Fruit fly (Drosophila melanogaster) whole organism, prepupa: ENCODE data around the gene Btk.

ENCODE experiments used
- Blimp-1 ChIP-seq: fragments of 200-800 bp; sonication (Bioruptor generic); optimal IDR thresholded peaks from 3 replicates; lab custom pipeline; 2017; ENCODE audit warnings: missing biosample characterization, missing genetic modification characterization, mild to moderate bottlenecking, moderate library complexity, missing genetic modification reagents
- CG10631 ChIP-seq: fragments of 200-800 bp; sonication (Bioruptor generic); optimal IDR thresholded peaks from 2 replicates; lab custom pipeline; 2016; ENCODE audit warnings: missing biosample characterization, missing genetic modification characterization
- CG10669 ChIP-seq: fragments of 200-800 bp; sonication (Bioruptor generic); optimal IDR thresholded peaks from 3 replicates; lab custom pipeline; 2018; ENCODE audit warnings: missing biosample characterization, mild to moderate bottlenecking, missing genetic modification characterization, moderate library complexity
- CG11294 ChIP-seq: fragments of 200-800 bp; sonication (Bioruptor generic); IDR thresholded peaks from 2 replicates; pipeline ENCODE4 v1.3.6; 2022; ENCODE audit warnings: missing biosample characterization, missing genetic modification characterization
- CG11902 ChIP-seq: fragments of 200-800 bp; sonication (Bioruptor generic); optimal IDR thresholded peaks from 3 replicates; lab custom pipeline; 2016; ENCODE audit warnings: missing biosample characterization, missing genetic modification characterization
- CG15336 ChIP-seq: fragments of 200-800 bp; sonication (Bioruptor generic); IDR thresholded peaks from 2 replicates; pipeline ENCODE4 v1.3.6; 2022; ENCODE audit warnings: missing biosample characterization, missing genetic modification characterization
- CG1621 ChIP-seq: fragments of 200-800 bp; sonication (Bioruptor generic); optimal IDR thresholded peaks from 3 replicates; lab custom pipeline; 2018; ENCODE audit warnings: missing biosample characterization, mild to moderate bottlenecking, missing genetic modification characterization
- CG16779 ChIP-seq: fragments of 200-800 bp; sonication (Bioruptor generic); optimal IDR thresholded peaks from 3 replicates; lab custom pipeline; 2017; ENCODE audit warnings: missing biosample characterization, mild to moderate bottlenecking, missing genetic modification characterization
- CG3032 ChIP-seq: fragments of 200-800 bp; optimal IDR thresholded peaks from 2 replicates; lab custom pipeline; 2019; ENCODE audit warnings: missing biosample characterization, mild to moderate bottlenecking, missing genetic modification characterization, moderate library complexity
- CG34406 ChIP-seq: fragments of 200-800 bp; sonication (Bioruptor generic); optimal IDR thresholded peaks from 3 replicates; lab custom pipeline; 2016; ENCODE audit warnings: missing biosample characterization, missing genetic modification characterization
- CG3919 ChIP-seq: fragments of 200-800 bp; sonication (Bioruptor generic); optimal IDR thresholded peaks from 3 replicates; lab custom pipeline; 2016; ENCODE audit warnings: missing biosample characterization, missing genetic modification characterization
- CG6276 ChIP-seq: fragments of 200-800 bp; sonication (Bioruptor generic); optimal IDR thresholded peaks from 2 replicates; lab custom pipeline; 2017; ENCODE audit warnings: missing biosample characterization, mild to moderate bottlenecking, missing genetic modification characterization
- CG6792 ChIP-seq: fragments of 200-800 bp; sonication (Bioruptor generic); optimal IDR thresholded peaks from 3 replicates; lab custom pipeline; 2016; ENCODE audit warnings: missing biosample characterization, missing genetic modification characterization
- CG6808 ChIP-seq: fragments of 200-800 bp; sonication (Bioruptor generic); optimal IDR thresholded peaks from 3 replicates; lab custom pipeline; 2017; ENCODE audit warnings: missing biosample characterization, missing genetic modification characterization, mild to moderate bottlenecking, moderate library complexity, missing genetic modification reagents
- CG6854 ChIP-seq: fragments of 200-800 bp; sonication (Bioruptor generic); optimal IDR thresholded peaks from 2 replicates; lab custom pipeline; 2017; ENCODE audit warnings: missing biosample characterization, mild to moderate bottlenecking, missing genetic modification characterization
- CG7368 ChIP-seq: fragments of 200-800 bp; sonication (Bioruptor generic); optimal IDR thresholded peaks from 3 replicates; lab custom pipeline; 2016; ENCODE audit warnings: missing biosample characterization, missing genetic modification characterization
- CG8119 ChIP-seq: fragments of 200-800 bp; sonication (Bioruptor generic); IDR thresholded peaks from 3 replicates; pipeline ENCODE4 v1.3.6; 2022; ENCODE audit warnings: missing biosample characterization, missing genetic modification characterization
- CG8319 ChIP-seq: fragments of 200-800 bp; sonication (Bioruptor generic); optimal IDR thresholded peaks from 3 replicates; lab custom pipeline; 2016; ENCODE audit warnings: missing biosample characterization, missing genetic modification characterization
- CG9139 ChIP-seq: fragments of 200-800 bp; sonication (Bioruptor generic); optimal IDR thresholded peaks from 3 replicates; lab custom pipeline; 2017; ENCODE audit warnings: missing biosample characterization, mild to moderate bottlenecking, missing genetic modification characterization
- Eip78C ChIP-seq: fragments of 200-800 bp; sonication (Bioruptor generic); peaks from one replicate; lab custom pipeline; 2016; ENCODE audit warnings: missing biosample characterization, missing genetic modification characterization
- Eip93F ChIP-seq: fragments of 200-800 bp; sonication (Bioruptor generic); optimal IDR thresholded peaks from 2 replicates; lab custom pipeline; 2016; ENCODE audit warnings: missing biosample characterization, mild to moderate bottlenecking, missing genetic modification characterization
- Ets96B ChIP-seq: fragments of 200-800 bp; optimal IDR thresholded peaks from 2 replicates; lab custom pipeline; 2019; ENCODE audit warnings: missing biosample characterization, mild to moderate bottlenecking, missing genetic modification characterization, moderate library complexity
- Hr38 ChIP-seq: sonication (Bioruptor generic); optimal IDR thresholded peaks from 2 replicates; lab custom pipeline; 2016; ENCODE audit warnings: missing biosample characterization, missing genetic modification characterization
- Hr39 ChIP-seq: fragments of 200-800 bp; sonication (Bioruptor generic); optimal IDR thresholded peaks from 2 replicates; lab custom pipeline; 2016; ENCODE audit warnings: missing biosample characterization, missing genetic modification characterization
- Lpt ChIP-seq: fragments of 200-800 bp; sonication (Bioruptor generic); optimal IDR thresholded peaks from 3 replicates; lab custom pipeline; 2016; ENCODE audit warnings: missing biosample characterization, missing genetic modification characterization
- Met ChIP-seq: fragments of 200-800 bp; sonication (Bioruptor generic); optimal IDR thresholded peaks from 3 replicates; lab custom pipeline; 2016; ENCODE audit warnings: missing biosample characterization, missing genetic modification characterization
- OdsH ChIP-seq: fragments of 200-800 bp; sonication (Bioruptor generic); optimal IDR thresholded peaks from 3 replicates; lab custom pipeline; 2016; ENCODE audit warnings: missing biosample characterization, missing genetic modification characterization
- Smox ChIP-seq: fragments of 200-800 bp; sonication (Bioruptor generic); optimal IDR thresholded peaks from 3 replicates; lab custom pipeline; 2016; ENCODE audit warnings: missing biosample characterization, missing genetic modification characterization
- Sox102F ChIP-seq: fragments of 200-800 bp; sonication (Bioruptor generic); optimal IDR thresholded peaks from 2 replicates; lab custom pipeline; 2016; ENCODE audit warnings: missing biosample characterization, mild to moderate bottlenecking, missing genetic modification characterization
- Sox14 ChIP-seq: fragments of 200-800 bp; sonication (Bioruptor generic); optimal IDR thresholded peaks from 3 replicates; lab custom pipeline; 2016; ENCODE audit warnings: missing biosample characterization, missing genetic modification characterization
- Sox15 ChIP-seq: fragments of 200-800 bp; sonication (Bioruptor generic); optimal IDR thresholded peaks from 3 replicates; lab custom pipeline; 2016; ENCODE audit warnings: missing biosample characterization, missing genetic modification characterization
- achi ChIP-seq: fragments of 200-800 bp; sonication (Bioruptor generic); optimal IDR thresholded peaks from 3 replicates; lab custom pipeline; 2016; ENCODE audit warnings: missing biosample characterization, missing genetic modification characterization
- acj6 ChIP-seq: fragments of 200-800 bp; sonication (Bioruptor generic); optimal IDR thresholded peaks from 3 replicates; lab custom pipeline; 2016; ENCODE audit warnings: missing biosample characterization, missing genetic modification characterization
- cyc ChIP-seq: fragments of 200-800 bp; sonication (Bioruptor generic); optimal IDR thresholded peaks from 3 replicates; lab custom pipeline; 2016; ENCODE audit warnings: missing biosample characterization, missing genetic modification characterization
- dsx ChIP-seq: fragments of 200-800 bp; optimal IDR thresholded peaks from 3 replicates; lab custom pipeline; 2019; ENCODE audit warnings: missing biosample characterization, mild to moderate bottlenecking, missing genetic modification characterization, moderate library complexity; ENCODE audit not compliant: poor library complexity, severe bottlenecking
- eg ChIP-seq: fragments of 200-800 bp; sonication (Bioruptor generic); IDR thresholded peaks from 3 replicates; pipeline ENCODE4 v1.3.6; 2022; ENCODE audit warnings: missing biosample characterization, missing genetic modification characterization
- esn ChIP-seq: fragments of 200-800 bp; sonication (Bioruptor generic); optimal IDR thresholded peaks from 2 replicates; lab custom pipeline; 2016; ENCODE audit warnings: missing biosample characterization, mild to moderate bottlenecking, missing genetic modification characterization, moderate library complexity
- fkh ChIP-seq: fragments of 200-800 bp; sonication (Bioruptor generic); optimal IDR thresholded peaks from 3 replicates; lab custom pipeline; 2017; ENCODE audit warnings: missing biosample characterization, mild to moderate bottlenecking, missing genetic modification characterization, moderate library complexity
- lz ChIP-seq: fragments of 200-800 bp; sonication (Bioruptor generic); optimal IDR thresholded peaks from 3 replicates; lab custom pipeline; 2016; ENCODE audit warnings: missing biosample characterization, missing genetic modification characterization
- net ChIP-seq: fragments of 200-800 bp; sonication (Bioruptor generic); optimal IDR thresholded peaks from 3 replicates; lab custom pipeline; 2016; ENCODE audit warnings: missing biosample characterization, missing genetic modification characterization
- salr ChIP-seq, 2 experiments: fragments of 200-800 bp; sonication (Bioruptor generic); optimal IDR thresholded peaks; 3 replicates each; lab custom pipeline; 2016 to 2018; ENCODE audit warnings: missing biosample characterization in 2 of 2, missing genetic modification characterization in 2 of 2, mild to moderate bottlenecking in 1 of 2
- ss ChIP-seq, 2 experiments: fragments of 200-800 bp; sonication (Bioruptor generic); optimal IDR thresholded peaks; 2 replicates in 1 of 2; 3 replicates in 1 of 2; lab custom pipeline; 2017 to 2018; ENCODE audit warnings: mild to moderate bottlenecking in 2 of 2, missing biosample characterization in 2 of 2, missing genetic modification characterization in 2 of 2, moderate library complexity in 1 of 2
- svp ChIP-seq: fragments of 200-800 bp; sonication (Bioruptor generic); peaks from one replicate; lab custom pipeline; 2016; ENCODE audit warnings: missing biosample characterization, missing genetic modification characterization
- topi ChIP-seq: fragments of 200-800 bp; sonication (Bioruptor generic); optimal IDR thresholded peaks from 3 replicates; lab custom pipeline; 2016; ENCODE audit warnings: missing biosample characterization, missing genetic modification characterization

Gene Btk

dm6 chr2L:8326414-8327271, 25.8 kb upstream of the Btk start (continued):
- no peak for TF ChIP-seq CG11294 (GFP tag; lab: Robert Waterston, UW)
- TF ChIP-seq Smox (GFP tag; lab: Kevin White, UChicago): peak; percentile 11
- no peak for TF ChIP-seq Sox15 (GFP tag; lab: Kevin White, UChicago)

- TF ChIP-seq CG8119 (GFP tag; lab: Robert Waterston, UW): 0 out of 3 replicates have a peak, but pooled peaks have one; percentile 13
- TF ChIP-seq CG15336 (GFP tag; lab: Robert Waterston, UW): peak; percentile 37; the same call in 1 of the 2 replicates
- no peak for TF ChIP-seq ss (GFP tag; optimal IDR thresholded peaks at IDR 0.05; lab: Kevin White, UChicago)
- 0 out of 3 replicates have a peak, but pooled peaks have one; percentile 13 for TF ChIP-seq eg (GFP tag; lab: Robert Waterston, UW)
These were observed 24.3 kb upstream of the Btk start, which contains the start of gene CG7781 for dm6 chr2L:8325150-8325549. TSS of gene CG7781 (minus strand) at chr2L:8325409.

- TF ChIP-seq Ets96B (tag; lab: Kevin White, UChicago) (no peak), Hr38 (GFP tag; lab: Kevin White, UChicago) (no peak), Smox (GFP tag; lab: Kevin White, UChicago) (no peak), CG15336 (GFP tag; lab: Robert Waterston, UW) (no peak), svp (GFP tag; lab: Kevin White, UChicago) (no peak), Blimp-1 (GFP tag; lab: Kevin White, UChicago) (peak; percentile 22), CG8319 (peak; percentile 30), acj6 (GFP tag; lab: Kevin White, UChicago) (peak; percentile 40), CG6792 (no peak), Sox102F (GFP tag; lab: Kevin White, UChicago) (no peak), Eip93F (GFP tag; lab: Kevin White, UChicago) (no peak), CG6854 (GFP tag; lab: Kevin White, UChicago) (peak; percentile 57), CG6276 (GFP tag; lab: Kevin White, UChicago) (no peak), CG16779 (tag; lab: Kevin White, UChicago) (no peak), CG34406 (GFP tag; lab: Kevin White, UChicago) (no peak), CG10669 (peak; percentile 51), achi (GFP tag; lab: Kevin White, UChicago) (peak; percentile 32), Hr39 (no peak), OdsH (no peak), topi (peak; percentile 65), Sox14 (GFP tag; lab: Kevin White, UChicago) (no peak), CG9139 (GFP tag; lab: Kevin White, UChicago) (peak; percentile 6), CG3032 (tag; lab: Kevin White, UChicago) (peak; percentile 2), CG7368 (GFP tag; lab: Kevin White, UChicago) (no peak), net (GFP tag; lab: Kevin White, UChicago) (no peak), lz (peak; percentile 47), salr (GFP tag; optimal IDR thresholded peaks at IDR 0.05; lab: Kevin White, UChicago) (peak in 1 of 2 experiments; percentile 32), fkh (GFP tag; lab: Kevin White, UChicago) (peak; percentile 41), CG10631 (GFP tag; lab: Kevin White, UChicago) (peak; percentile 3), CG3919 (peak; percentile 69), Lpt (GFP tag; lab: Kevin White, UChicago) (no peak), cyc (peak; percentile 58), CG11902 (GFP tag; lab: Kevin White, UChicago) (no peak), dsx (peak; percentile 85), CG1621 (tag; lab: Kevin White, UChicago) (no peak), esn (peak; percentile 64), Eip78C (peak; percentile 81), CG6808 (no peak), Met (GFP tag; lab: Kevin White, UChicago) (no peak)
These were observed 19.1 kb upstream of the Btk start, which contains the start of the genes mtsh and strat for dm6 chr2L:8319858-8320525. TSS of gene mtsh (minus strand) at chr2L:8319908. TSS of gene strat (plus strand) at chr2L:8320328.
